Worm (Caenorhabditis elegans) whole organism, L3 larva: ENCODE measurements around the gene clr-1.

ENCODE experiments used
- ZK546.5 ChIP-seq: sonication (generic microtip); optimal IDR thresholded peaks from 2 replicates; lab custom pipeline; 2017; ENCODE audit warnings: missing biosample characterization, missing genetic modification characterization
- ama-1 ChIP-seq: fragments of 150-350 bp; optimal IDR thresholded peaks from 2 replicates; lab custom pipeline; 2018
- ceh-16 ChIP-seq: sonication (generic microtip); optimal IDR thresholded peaks from 2 replicates; lab custom pipeline; 2017; ENCODE audit warnings: missing biosample characterization, missing genetic modification characterization
- ceh-9 ChIP-seq: sonication (generic microtip); optimal IDR thresholded peaks from 2 replicates; lab custom pipeline; 2018; ENCODE audit warnings: missing biosample characterization, missing genetic modification characterization
- egl-27 ChIP-seq: sonication (generic microtip); optimal IDR thresholded peaks from 4 replicates; lab custom pipeline; 2017; ENCODE audit warnings: missing biosample characterization, missing genetic modification reagents, missing genetic modification characterization
- egl-5 ChIP-seq: fragments of 150-350 bp; optimal IDR thresholded peaks from 2 replicates; lab custom pipeline; 2017; ENCODE audit warnings: missing biosample characterization, missing genetic modification reagents, missing genetic modification characterization, inconsistent platforms
- elt-1 ChIP-seq: fragments of 150-350 bp; optimal IDR thresholded peaks from 2 replicates; lab custom pipeline; 2014; ENCODE audit warnings: missing biosample characterization, missing genetic modification characterization
- fkh-10 ChIP-seq: sonication (generic microtip); optimal IDR thresholded peaks from 2 replicates; lab custom pipeline; 2017; ENCODE audit warnings: missing biosample characterization, missing genetic modification reagents, missing genetic modification characterization
- fkh-2 ChIP-seq: fragments of 150-350 bp; optimal IDR thresholded peaks from 2 replicates; lab custom pipeline; 2014; ENCODE audit warnings: missing biosample characterization, missing genetic modification reagents, missing genetic modification characterization
- hmg-11 ChIP-seq: sonication (generic microtip); optimal IDR thresholded peaks from 2 replicates; lab custom pipeline; 2016; ENCODE audit warnings: missing genetic modification characterization, missing compliant biosample characterization
- jun-1 ChIP-seq: fragments of 150-350 bp; optimal IDR thresholded peaks from 2 replicates; lab custom pipeline; 2014; ENCODE audit warnings: missing biosample characterization, missing genetic modification reagents, missing genetic modification characterization
- lin-15B ChIP-seq: fragments of 150-350 bp; optimal IDR thresholded peaks from 2 replicates; lab custom pipeline; 2014; ENCODE audit warnings: missing biosample characterization, missing genetic modification characterization
- lin-39 ChIP-seq: fragments of 150-350 bp; optimal IDR thresholded peaks from 2 replicates; lab custom pipeline; 2018; ENCODE audit warnings: missing biosample characterization, missing genetic modification reagents, missing genetic modification characterization
- lsy-12 ChIP-seq: sonication (generic microtip); optimal IDR thresholded peaks from 2 replicates; lab custom pipeline; 2016; ENCODE audit warnings: mild to moderate bottlenecking, missing genetic modification characterization, missing compliant biosample characterization
- mdl-1 ChIP-seq: fragments of 150-350 bp; optimal IDR thresholded peaks from 2 replicates; lab custom pipeline; 2014; ENCODE audit warnings: missing biosample characterization, missing genetic modification characterization
- mml-1 ChIP-seq: fragments of 150-350 bp; sonication (generic microtip); optimal IDR thresholded peaks from 3 replicates; lab custom pipeline; 2014; ENCODE audit warnings: missing biosample characterization, missing genetic modification characterization
- nfya-1 ChIP-seq: sonication (generic microtip); optimal IDR thresholded peaks from 2 replicates; lab custom pipeline; 2017; ENCODE audit warnings: missing genetic modification characterization, mild to moderate bottlenecking, missing compliant biosample characterization, antibody characterized with exemption, moderate library complexity; ENCODE audit not compliant: insufficient read depth
- nhr-12 ChIP-seq: fragments of 150-350 bp; optimal IDR thresholded peaks from 2 replicates; lab custom pipeline; 2014; ENCODE audit warnings: missing biosample characterization, missing genetic modification characterization
- nhr-23 ChIP-seq: fragments of 150-350 bp; optimal IDR thresholded peaks from 2 replicates; lab custom pipeline; 2014; ENCODE audit warnings: missing biosample characterization, missing genetic modification reagents, missing genetic modification characterization
- nhr-237 ChIP-seq: fragments of 150-350 bp; optimal IDR thresholded peaks from 2 replicates; lab custom pipeline; 2014; ENCODE audit warnings: missing biosample characterization, missing genetic modification characterization
- nhr-25 ChIP-seq: sonication (generic microtip); optimal IDR thresholded peaks from 2 replicates; lab custom pipeline; 2017; ENCODE audit warnings: missing biosample characterization, missing genetic modification characterization
- nhr-28 ChIP-seq: fragments of 150-350 bp; optimal IDR thresholded peaks from 2 replicates; lab custom pipeline; 2014; ENCODE audit warnings: missing biosample characterization, missing genetic modification characterization
- nhr-43 ChIP-seq: sonication (generic microtip); optimal IDR thresholded peaks from 2 replicates; lab custom pipeline; 2016; ENCODE audit warnings: mild to moderate bottlenecking, missing genetic modification characterization, missing compliant biosample characterization; ENCODE audit not compliant: poor library complexity, severe bottlenecking
- nhr-67 ChIP-seq: fragments of 150-350 bp; optimal IDR thresholded peaks from 2 replicates; lab custom pipeline; 2014; ENCODE audit warnings: missing biosample characterization, missing genetic modification characterization
- nhr-76 ChIP-seq: fragments of 150-350 bp; sonication (generic microtip); optimal IDR thresholded peaks from 5 replicates; lab custom pipeline; 2014; ENCODE audit warnings: missing biosample characterization, missing genetic modification characterization
- nhr-77 ChIP-seq: fragments of 150-350 bp; optimal IDR thresholded peaks from 2 replicates; lab custom pipeline; 2014; ENCODE audit warnings: missing biosample characterization, missing genetic modification characterization
- sea-2 ChIP-seq: fragments of 150-350 bp; sonication (generic microtip); optimal IDR thresholded peaks from 4 replicates; lab custom pipeline; 2014; ENCODE audit warnings: missing biosample characterization, missing genetic modification reagents, missing genetic modification characterization
- skn-1 ChIP-seq: fragments of 150-350 bp; optimal IDR thresholded peaks from 2 replicates; lab custom pipeline; 2014; ENCODE audit warnings: missing biosample characterization, missing genetic modification characterization
- snpc-4 ChIP-seq: fragments of 150-350 bp; optimal IDR thresholded peaks from 2 replicates; lab custom pipeline; 2014; ENCODE audit warnings: missing biosample characterization, missing genetic modification characterization
- tbx-2 ChIP-seq: sonication (generic microtip); optimal IDR thresholded peaks from 2 replicates; lab custom pipeline; 2016; ENCODE audit warnings: mild to moderate bottlenecking, missing genetic modification characterization, missing compliant biosample characterization
- unc-39 ChIP-seq: sonication (generic microtip); optimal IDR thresholded peaks from 4 replicates; lab custom pipeline; 2017; ENCODE audit warnings: missing biosample characterization, missing genetic modification characterization
- unc-62 ChIP-seq: fragments of 150-350 bp; sonication (generic microtip); optimal IDR thresholded peaks from 4 replicates; lab custom pipeline; 2014; ENCODE audit warnings: missing biosample characterization, missing genetic modification reagents, missing genetic modification characterization
- ztf-11 ChIP-seq: fragments of 150-350 bp; optimal IDR thresholded peaks from 2 replicates; lab custom pipeline; 2014; ENCODE audit warnings: missing biosample characterization, missing genetic modification characterization
- ztf-4 ChIP-seq: fragments of 150-350 bp; optimal IDR thresholded peaks from 2 replicates; lab custom pipeline; 2014; ENCODE audit warnings: missing biosample characterization, missing genetic modification characterization

The clr-1 gene

ce11 chrII:5474946-5475345 lies 8.8 kb downstream of the clr-1 start, which contains the start of gene ilcr-2:
TSS of gene ilcr-2 (plus strand) at chrII:5475246.
- TF ChIP-seq nfya-1 (tag; lab: Kevin White, UChicago) = no peak

- TF ChIP-seq nfya-1 (tag; lab: Kevin White, UChicago) (no peak), lsy-12 (tag; lab: Kevin White, UChicago) (no peak), nhr-67 (tag; lab: Kevin White, UChicago) (no peak), ZK546.5 (tag; lab: Kevin White, UChicago) (no peak), mdl-1 (no peak), hmg-11 (tag; lab: Kevin White, UChicago) (no peak)
These were observed 12.2 kb downstream of the clr-1 start, which contains the start of gene F56D1.1 for ce11 chrII:5478318-5478717. TSS of gene F56D1.1 (plus strand) at chrII:5478618.

- TF ChIP-seq fkh-10 (no peak), mml-1 (no peak), nhr-23 (tag; lab: Kevin White, UChicago) (no peak), mdl-1 (no peak), nfya-1 (tag; lab: Kevin White, UChicago) (no peak), ztf-11 (tag; lab: Kevin White, UChicago) (no peak), lin-15B (no peak), nhr-77 (tag; lab: Kevin White, UChicago) (no peak), tbx-2 (no peak), snpc-4 (tag; lab: Kevin White, UChicago) (no peak), ZK546.5 (tag; lab: Kevin White, UChicago) (no peak), nhr-67 (tag; lab: Kevin White, UChicago) (no peak), ama-1 (lab: Kevin White, UChicago) (no peak), unc-39 (tag; lab: Kevin White, UChicago) (no peak), ceh-16 (no peak), unc-62 (GFP tag; lab: Kevin White, UChicago) (no peak)
These were observed 15.8 kb downstream of the clr-1 start, which contains the start of gene cal-8 for ce11 chrII:5481982-5482381. TSS of gene cal-8 (minus strand) at chrII:5482041.

- no peak for TF ChIP-seq nhr-28 (tag; lab: Kevin White, UChicago)
These were observed 21.7 kb downstream of the clr-1 start, which contains the start of gene nep-5 for ce11 chrII:5487844-5488243. TSS of gene nep-5 (plus strand) at chrII:5488144.

- no peak for TF ChIP-seq sea-2
- no peak for TF ChIP-seq nhr-67 (tag; lab: Kevin White, UChicago)
- no peak for TF ChIP-seq ztf-4 (tag; lab: Kevin White, UChicago)
- TF ChIP-seq nhr-43 (tag; lab: Kevin White, UChicago) = no peak
- TF ChIP-seq nhr-25 = no peak
These were observed 28.2 kb downstream of the clr-1 start, which contains the start of gene F12A10.6 for ce11 chrII:5494405-5494804. TSS of gene F12A10.6 (minus strand) at chrII:5494505.

ce11 chrII:5496375-5496774 lies 30.2 kb downstream of the clr-1 start, which contains the start of gene F12A10.1:
TSS of gene F12A10.1 (plus strand) at chrII:5496540.
- no peak for TF ChIP-seq nhr-237
- no peak for TF ChIP-seq ceh-9 (tag; lab: Kevin White, UChicago)
- TF ChIP-seq snpc-4 (tag; lab: Kevin White, UChicago) = no peak
- TF ChIP-seq nhr-76 (tag; lab: Kevin White, UChicago) = no peak
- TF ChIP-seq fkh-2 (tag; lab: Kevin White, UChicago) = no peak
- TF ChIP-seq jun-1 (tag; lab: Kevin White, UChicago) = no peak
- no peak for TF ChIP-seq egl-27 (tag; lab: Kevin White, UChicago)
- TF ChIP-seq elt-1 (tag; lab: Kevin White, UChicago) = no peak
- TF ChIP-seq egl-5 = no peak
- no peak for TF ChIP-seq nfya-1 (tag; lab: Kevin White, UChicago)
- TF ChIP-seq hmg-11 (tag; lab: Kevin White, UChicago) = no peak
- TF ChIP-seq nhr-28 (tag; lab: Kevin White, UChicago) = no peak
- TF ChIP-seq skn-1 (tag; lab: Kevin White, UChicago) = no peak
- TF ChIP-seq nhr-25 = no peak
- TF ChIP-seq lin-39 (tag; lab: Kevin White, UChicago) = no peak
- no peak for TF ChIP-seq mml-1
- no peak for TF ChIP-seq nhr-12 (tag; lab: Kevin White, UChicago)
